Fruit fly (Drosophila melanogaster) whole organism, embryonic: ENCODE results near the gene cnir.
A peak's percentile ranks its signal among the peaks of the same experiment; 100 is the strongest.

ENCODE experiments used
- ATbp ChIP-seq: fragments of 200-800 bp; sonication (Bioruptor generic); optimal IDR thresholded peaks from 2 replicates; lab custom pipeline; 2017; ENCODE audit warnings: missing biosample characterization, mild to moderate bottlenecking, missing genetic modification characterization, missing genetic modification reagents
- Abd-B ChIP-seq: fragments of 200-800 bp; sonication (Bioruptor generic); optimal IDR thresholded peaks from 2 replicates; lab custom pipeline; 2018; ENCODE audit warnings: missing biosample characterization, mild to moderate bottlenecking, missing genetic modification characterization, moderate library complexity
- CG11504 ChIP-seq: fragments of 200-800 bp; sonication (Bioruptor generic); optimal IDR thresholded peaks from 3 replicates; lab custom pipeline; 2019; ENCODE audit warnings: missing biosample characterization, mild to moderate bottlenecking, missing genetic modification characterization, moderate library complexity
- CG13894 ChIP-seq: fragments of 200-800 bp; sonication (Bioruptor generic); optimal IDR thresholded peaks from 3 replicates; lab custom pipeline; 2018; ENCODE audit warnings: missing biosample characterization, mild to moderate bottlenecking, missing genetic modification characterization, moderate library complexity
- CG14860 ChIP-seq: fragments of 200-800 bp; sonication (Bioruptor generic); IDR thresholded peaks from 3 replicates; pipeline ENCODE4 v1.3.6; 2022; ENCODE audit warnings: missing biosample characterization, missing genetic modification characterization; ENCODE audit not compliant: partially characterized antibody
- CG15073 ChIP-seq: fragments of 200-800 bp; sonication (Bioruptor generic); optimal IDR thresholded peaks from 2 replicates; lab custom pipeline; 2016; ENCODE audit warnings: missing biosample characterization, missing genetic modification characterization
- CG15269 ChIP-seq: fragments of 200-800 bp; sonication (Bioruptor generic); optimal IDR thresholded peaks from 2 replicates; lab custom pipeline; 2018; ENCODE audit warnings: missing biosample characterization, mild to moderate bottlenecking, missing genetic modification characterization, moderate library complexity
- CG1529 ChIP-seq: fragments of 200-800 bp; sonication (Bioruptor generic); optimal IDR thresholded peaks from 3 replicates; lab custom pipeline; 2018; ENCODE audit warnings: missing biosample characterization, missing genetic modification characterization
- CG16863 ChIP-seq: fragments of 200-800 bp; sonication (Bioruptor generic); optimal IDR thresholded peaks from 3 replicates; lab custom pipeline; 2016; ENCODE audit warnings: missing biosample characterization, missing genetic modification characterization
- CG17186 ChIP-seq: fragments of 200-800 bp; sonication (Bioruptor generic); optimal IDR thresholded peaks from 3 replicates; lab custom pipeline; 2017; ENCODE audit warnings: missing biosample characterization, missing genetic modification reagents, missing genetic modification characterization
- CG1792 ChIP-seq: fragments of 200-800 bp; sonication (Bioruptor generic); optimal IDR thresholded peaks from 2 replicates; lab custom pipeline; 2016; ENCODE audit warnings: missing biosample characterization, missing genetic modification characterization
- CG2129 ChIP-seq: fragments of 200-800 bp; sonication (Bioruptor generic); IDR thresholded peaks from 2 replicates; pipeline ENCODE4 v1.3.6; 2022; ENCODE audit warnings: missing biosample characterization, missing genetic modification characterization; ENCODE audit not compliant: partially characterized antibody
- CG2712 ChIP-seq: fragments of 200-800 bp; optimal IDR thresholded peaks from 3 replicates; lab custom pipeline; 2019; ENCODE audit warnings: missing biosample characterization, mild to moderate bottlenecking, missing genetic modification characterization, moderate library complexity
- CG31388 ChIP-seq: fragments of 200-800 bp; sonication (Bioruptor generic); optimal IDR thresholded peaks from 2 replicates; lab custom pipeline; 2016; ENCODE audit warnings: missing biosample characterization, missing genetic modification characterization
- CG32532 ChIP-seq: fragments of 200-800 bp; sonication (Bioruptor generic); IDR thresholded peaks from 2 replicates; pipeline ENCODE4 v1.3.6; 2022; ENCODE audit warnings: missing biosample characterization, missing genetic modification characterization
- CG33213 ChIP-seq: fragments of 200-800 bp; sonication (Bioruptor generic); optimal IDR thresholded peaks from 3 replicates; lab custom pipeline; 2016; ENCODE audit warnings: missing biosample characterization, missing genetic modification characterization
- CG34376 ChIP-seq: fragments of 200-800 bp; sonication (Bioruptor generic); optimal IDR thresholded peaks from 2 replicates; lab custom pipeline; 2018; ENCODE audit warnings: missing biosample characterization, mild to moderate bottlenecking, missing genetic modification characterization
- CG3838 ChIP-seq: fragments of 200-800 bp; sonication (Bioruptor generic); optimal IDR thresholded peaks from 3 replicates; lab custom pipeline; 2016; ENCODE audit warnings: missing biosample characterization, missing genetic modification characterization
- CG4424 ChIP-seq: fragments of 200-800 bp; sonication (Bioruptor generic); optimal IDR thresholded peaks from 3 replicates; lab custom pipeline; 2016; ENCODE audit warnings: missing biosample characterization, missing genetic modification characterization
- CG6175 ChIP-seq: fragments of 200-800 bp; sonication (Bioruptor generic); IDR thresholded peaks from 3 replicates; pipeline ENCODE4 v1.3.6; 2022; ENCODE audit warnings: missing biosample characterization, missing genetic modification characterization
- CG6254 ChIP-seq: fragments of 200-800 bp; sonication (Bioruptor generic); optimal IDR thresholded peaks from 3 replicates; lab custom pipeline; 2017; ENCODE audit warnings: mild to moderate bottlenecking, missing biosample characterization, missing genetic modification reagents, missing genetic modification characterization
- CG7271 ChIP-seq: fragments of 200-800 bp; sonication (Bioruptor generic); optimal IDR thresholded peaks from 2 replicates; lab custom pipeline; 2018; ENCODE audit warnings: missing biosample characterization, mild to moderate bottlenecking, missing genetic modification characterization, moderate library complexity
- CG8359 ChIP-seq: fragments of 200-800 bp; sonication (Bioruptor generic); optimal IDR thresholded peaks from 2 replicates; lab custom pipeline; 2017; ENCODE audit warnings: missing biosample characterization, mild to moderate bottlenecking, missing genetic modification characterization, borderline replicate concordance
- CG8765 ChIP-seq: fragments of 200-800 bp; sonication (Bioruptor generic); IDR thresholded peaks from 2 replicates; pipeline ENCODE4 v1.3.6; 2022; ENCODE audit warnings: missing biosample characterization, missing genetic modification characterization
- CG9932 ChIP-seq: fragments of 200-800 bp; sonication (Bioruptor generic); IDR thresholded peaks from 2 replicates; pipeline ENCODE4 v1.3.6; 2022; ENCODE audit warnings: missing biosample characterization, missing genetic modification characterization
- Dp ChIP-seq: fragments of 200-800 bp; sonication (Bioruptor generic); optimal IDR thresholded peaks from 2 replicates; lab custom pipeline; 2018; ENCODE audit warnings: missing biosample characterization, mild to moderate bottlenecking, missing genetic modification characterization, moderate library complexity
- GATAe ChIP-seq: fragments of 200-800 bp; sonication (Bioruptor generic); conservative IDR thresholded peaks from 2 replicates; pipeline ENCODE4 v1.3.6; 2022; ENCODE audit warnings: missing biosample characterization, missing genetic modification characterization
- H2.0 ChIP-seq: fragments of 200-800 bp; sonication (Bioruptor generic); IDR thresholded peaks from 2 replicates; pipeline ENCODE4 v1.3.6; 2022; ENCODE audit warnings: missing biosample characterization, missing genetic modification characterization
- Hand ChIP-seq: fragments of 200-800 bp; sonication (Bioruptor generic); optimal IDR thresholded peaks from 2 replicates; lab custom pipeline; 2017; ENCODE audit warnings: mild to moderate bottlenecking, missing biosample characterization, missing genetic modification reagents, missing genetic modification characterization
- HmgZ ChIP-seq: fragments of 200-800 bp; sonication (Bioruptor generic); optimal IDR thresholded peaks from 2 replicates; lab custom pipeline; 2018; ENCODE audit warnings: missing biosample characterization, mild to moderate bottlenecking, missing genetic modification characterization
- Jarid2 ChIP-seq: fragments of 200-800 bp; sonication (Bioruptor generic); optimal IDR thresholded peaks from 3 replicates; lab custom pipeline; 2017; ENCODE audit warnings: mild to moderate bottlenecking, missing biosample characterization, missing genetic modification reagents, missing genetic modification characterization
- Neu2 ChIP-seq: fragments of 200-800 bp; sonication (Bioruptor generic); optimal IDR thresholded peaks from 3 replicates; lab custom pipeline; 2016; ENCODE audit warnings: missing biosample characterization, missing genetic modification characterization, borderline replicate concordance
- Six4 ChIP-seq: fragments of 200-800 bp; sonication (Bioruptor generic); optimal IDR thresholded peaks from 2 replicates; lab custom pipeline; 2016; ENCODE audit warnings: missing biosample characterization, missing genetic modification characterization
- amos ChIP-seq: fragments of 200-800 bp; sonication (Bioruptor generic); IDR thresholded peaks from 2 replicates; pipeline ENCODE4 v1.3.6; 2022; ENCODE audit warnings: missing biosample characterization, missing genetic modification characterization; ENCODE audit not compliant: partially characterized antibody
- bab2 ChIP-seq: fragments of 200-800 bp; sonication (Bioruptor generic); optimal IDR thresholded peaks from 2 replicates; lab custom pipeline; 2016; ENCODE audit warnings: missing biosample characterization, missing genetic modification characterization
- emc ChIP-seq: fragments of 200-800 bp; sonication (Bioruptor generic); optimal IDR thresholded peaks from 2 replicates; lab custom pipeline; 2016; ENCODE audit warnings: missing biosample characterization, missing genetic modification characterization
- gcm ChIP-seq: fragments of 200-800 bp; sonication (Bioruptor generic); optimal IDR thresholded peaks from 2 replicates; lab custom pipeline; 2019; ENCODE audit warnings: missing biosample characterization, mild to moderate bottlenecking, missing genetic modification characterization, moderate library complexity
- gem ChIP-seq: fragments of 200-800 bp; sonication (Bioruptor generic); optimal IDR thresholded peaks from 2 replicates; lab custom pipeline; 2019; ENCODE audit warnings: missing biosample characterization, mild to moderate bottlenecking, missing genetic modification characterization, moderate library complexity
- gfzf ChIP-seq: fragments of 200-800 bp; sonication (Bioruptor generic); optimal IDR thresholded peaks from 2 replicates; lab custom pipeline; 2016; ENCODE audit warnings: missing biosample characterization, mild to moderate bottlenecking, missing genetic modification characterization, moderate library complexity
- jumu ChIP-seq: fragments of 200-800 bp; sonication (Bioruptor generic); optimal IDR thresholded peaks from 3 replicates; lab custom pipeline; 2016; ENCODE audit warnings: missing biosample characterization, missing genetic modification characterization
- lbe ChIP-seq: fragments of 200-800 bp; sonication (Bioruptor generic); optimal IDR thresholded peaks from 2 replicates; lab custom pipeline; 2016; ENCODE audit warnings: missing biosample characterization, mild to moderate bottlenecking, missing genetic modification characterization
- nerfin-1 ChIP-seq: fragments of 200-800 bp; sonication (Bioruptor generic); optimal IDR thresholded peaks from 3 replicates; lab custom pipeline; 2019; ENCODE audit warnings: missing biosample characterization, mild to moderate bottlenecking, missing genetic modification characterization, moderate library complexity
- pho ChIP-seq: fragments of 200-800 bp; sonication (Bioruptor generic); optimal IDR thresholded peaks from 2 replicates; lab custom pipeline; 2016; ENCODE audit warnings: missing biosample characterization, missing genetic modification characterization
- repo ChIP-seq: fragments of 200-800 bp; sonication (Bioruptor generic); optimal IDR thresholded peaks from 2 replicates; lab custom pipeline; 2016; ENCODE audit warnings: missing biosample characterization, missing genetic modification characterization
- schlank ChIP-seq: fragments of 200-800 bp; sonication (Bioruptor generic); optimal IDR thresholded peaks from 2 replicates; lab custom pipeline; 2018; ENCODE audit warnings: missing biosample characterization, mild to moderate bottlenecking, missing genetic modification characterization
- sens-2 ChIP-seq: fragments of 200-800 bp; sonication (Bioruptor generic); IDR thresholded peaks from 2 replicates; pipeline ENCODE4 v1.3.6; 2022; ENCODE audit warnings: missing biosample characterization, missing genetic modification characterization
- slp2 ChIP-seq: fragments of 200-800 bp; sonication (Bioruptor generic); optimal IDR thresholded peaks from 2 replicates; lab custom pipeline; 2016; ENCODE audit warnings: missing biosample characterization, missing genetic modification characterization
- sna ChIP-seq: fragments of 200-800 bp; sonication (Bioruptor generic); IDR thresholded peaks from 2 replicates; pipeline ENCODE4 v1.3.6; 2022; ENCODE audit warnings: missing biosample characterization, missing genetic modification characterization; ENCODE audit not compliant: partially characterized antibody
- tin ChIP-seq: fragments of 200-800 bp; sonication (Bioruptor generic); optimal IDR thresholded peaks from 3 replicates; lab custom pipeline; 2016; ENCODE audit warnings: missing biosample characterization, missing genetic modification characterization
- trh ChIP-seq: fragments of 200-800 bp; sonication (Bioruptor generic); optimal IDR thresholded peaks from 2 replicates; lab custom pipeline; 2016; ENCODE audit warnings: missing biosample characterization, missing genetic modification characterization
- z ChIP-seq: fragments of 200-800 bp; sonication (Bioruptor generic); IDR thresholded peaks from 3 replicates; pipeline ENCODE4 v1.3.6; 2022; ENCODE audit warnings: missing biosample characterization, missing genetic modification characterization

cnir gene

dm6 chr2L:2999113-2999512, 40.5 kb downstream of the cnir start, which contains the start of gene Ccdc85:
TSS of gene Ccdc85 (plus strand) at chr2L:2999286.
- TF ChIP-seq CG8765 (GFP tag; lab: Robert Waterston, UW) (no peak), Six4 (GFP tag; lab: Kevin White, UChicago) (no peak), HmgZ (tag; lab: Kevin White, UChicago) (peak; percentile 58), pho (no peak), nerfin-1 (tag; lab: Kevin White, UChicago) (no peak), sna (GFP tag; lab: Robert Waterston, UW) (peak; percentile 96), gem (no peak), Jarid2 (peak; percentile 94), repo (no peak), CG15073 (GFP tag; lab: Kevin White, UChicago) (no peak), ATbp (GFP tag; lab: Kevin White, UChicago) (no peak), Hand (GFP tag; lab: Kevin White, UChicago) (no peak), CG34376 (GFP tag; lab: Kevin White, UChicago) (peak; percentile 5), CG13894 (tag; lab: Kevin White, UChicago) (no peak), emc (GFP tag; lab: Kevin White, UChicago) (no peak), bab2 (GFP tag; lab: Kevin White, UChicago) (no peak), CG16863 (GFP tag; lab: Kevin White, UChicago) (no peak), CG6175 (GFP tag; lab: Robert Waterston, UW) (no peak), H2.0 (GFP tag; lab: Robert Waterston, UW) (no peak), CG3838 (GFP tag; lab: Kevin White, UChicago) (no peak), CG9932 (GFP tag; lab: Robert Waterston, UW) (peak; percentile 6; the same call in 1 of the 2 replicates), schlank (tag; lab: Kevin White, UChicago) (no peak), lbe (GFP tag; lab: Kevin White, UChicago) (peak; percentile 12), CG4424 (GFP tag; lab: Kevin White, UChicago) (no peak), CG6254 (GFP tag; lab: Kevin White, UChicago) (no peak), CG8359 (no peak), Abd-B (GFP tag; lab: Kevin White, UChicago) (no peak), amos (GFP tag; lab: Robert Waterston, UW) (peak; percentile 96), CG2129 (GFP tag; lab: Robert Waterston, UW) (peak; percentile 57), sens-2 (GFP tag; lab: Robert Waterston, UW) (no peak), z (GFP tag; lab: Robert Waterston, UW) (no peak), gfzf (GFP tag; lab: Kevin White, UChicago) (peak; percentile 24), slp2 (GFP tag; lab: Kevin White, UChicago) (no peak), GATAe (GFP tag; lab: Robert Waterston, UW) (no peak), Dp (peak; percentile 67), CG14860 (peak; percentile 97), CG17186 (GFP tag; lab: Kevin White, UChicago) (peak; percentile 43), jumu (GFP tag; lab: Kevin White, UChicago) (peak; percentile 18), tin (GFP tag; lab: Kevin White, UChicago) (no peak), CG2712 (peak; percentile 51), CG11504 (tag; lab: Kevin White, UChicago) (no peak), CG15269 (tag; lab: Kevin White, UChicago) (no peak), CG1792 (no peak), trh (GFP tag; lab: Kevin White, UChicago) (no peak), CG7271 (no peak), Neu2 (no peak), CG31388 (GFP tag; lab: Kevin White, UChicago) (no peak), gcm (GFP tag; lab: Kevin White, UChicago) (peak; percentile 47), CG32532 (GFP tag; lab: Robert Waterston, UW) (peak; percentile 20; the same call in 1 of the 2 replicates), CG33213 (GFP tag; lab: Kevin White, UChicago) (no peak), CG1529 (GFP tag; lab: Kevin White, UChicago) (no peak)
